Fruit fly (Drosophila melanogaster) whole organism, embryonic: ENCODE measurements around the gene CG11085.

Source experiments
- Atf-2 ChIP-seq: fragments of 200-800 bp; sonication (Bioruptor generic); optimal IDR thresholded peaks from 2 replicates; lab custom pipeline; 2016; ENCODE audit warnings: missing biosample characterization, missing genetic modification characterization
- B-H2 ChIP-seq: fragments of 200-800 bp; sonication (Bioruptor generic); optimal IDR thresholded peaks from 2 replicates; lab custom pipeline; 2018; ENCODE audit warnings: missing biosample characterization, mild to moderate bottlenecking, missing genetic modification characterization
- CG12104 ChIP-seq: fragments of 200-800 bp; sonication (Bioruptor generic); optimal IDR thresholded peaks from 3 replicates; lab custom pipeline; 2016; ENCODE audit warnings: missing biosample characterization, missing genetic modification characterization
- CG15269 ChIP-seq: fragments of 200-800 bp; sonication (Bioruptor generic); optimal IDR thresholded peaks from 2 replicates; lab custom pipeline; 2018; ENCODE audit warnings: missing biosample characterization, mild to moderate bottlenecking, missing genetic modification characterization, moderate library complexity
- CG17802 ChIP-seq: fragments of 200-800 bp; sonication (Bioruptor generic); optimal IDR thresholded peaks from 2 replicates; lab custom pipeline; 2018; ENCODE audit warnings: missing biosample characterization, mild to moderate bottlenecking, missing genetic modification characterization, moderate library complexity
- CG18011 ChIP-seq: fragments of 200-800 bp; sonication (Bioruptor generic); optimal IDR thresholded peaks from 2 replicates; lab custom pipeline; 2017; ENCODE audit warnings: missing biosample characterization, missing genetic modification characterization, mild to moderate bottlenecking, moderate library complexity, missing genotype
- CG2120 ChIP-seq: fragments of 200-800 bp; sonication (Bioruptor generic); optimal IDR thresholded peaks from 3 replicates; lab custom pipeline; 2016; ENCODE audit warnings: missing biosample characterization, missing genetic modification characterization
- CG30431 ChIP-seq: fragments of 200-800 bp; sonication (Bioruptor generic); optimal IDR thresholded peaks from 2 replicates; lab custom pipeline; 2017; ENCODE audit warnings: missing biosample characterization, missing genetic modification characterization
- CG31441 ChIP-seq: fragments of 200-800 bp; sonication (Bioruptor generic); IDR thresholded peaks from 2 replicates; pipeline ENCODE4 v1.3.6; 2022; ENCODE audit warnings: missing biosample characterization, missing genetic modification characterization
- CG32532 ChIP-seq: fragments of 200-800 bp; sonication (Bioruptor generic); IDR thresholded peaks from 2 replicates; pipeline ENCODE4 v1.3.6; 2022; ENCODE audit warnings: missing biosample characterization, missing genetic modification characterization
- CG4328 ChIP-seq: fragments of 200-800 bp; sonication (Bioruptor generic); optimal IDR thresholded peaks from 3 replicates; lab custom pipeline; 2017; ENCODE audit warnings: missing biosample characterization, missing genetic modification reagents, missing genetic modification characterization
- CG7839 ChIP-seq: fragments of 200-800 bp; sonication (Bioruptor generic); optimal IDR thresholded peaks from 3 replicates; lab custom pipeline; 2018; ENCODE audit warnings: missing biosample characterization, mild to moderate bottlenecking, missing genetic modification characterization, moderate library complexity
- CG7928 ChIP-seq: fragments of 200-800 bp; sonication (Bioruptor generic); optimal IDR thresholded peaks from 2 replicates; lab custom pipeline; 2017; ENCODE audit warnings: missing biosample characterization, mild to moderate bottlenecking, missing genetic modification characterization
- GATAe ChIP-seq: fragments of 200-800 bp; sonication (Bioruptor generic); conservative IDR thresholded peaks from 2 replicates; pipeline ENCODE4 v1.3.6; 2022; ENCODE audit warnings: missing biosample characterization, missing genetic modification characterization
- Lim3 ChIP-seq: fragments of 200-800 bp; sonication (Bioruptor generic); IDR thresholded peaks from 2 replicates; pipeline ENCODE4 v1.3.6; 2022; ENCODE audit warnings: missing biosample characterization, missing genetic modification characterization
- Mes4 ChIP-seq: fragments of 200-800 bp; sonication (Bioruptor generic); optimal IDR thresholded peaks from 2 replicates; lab custom pipeline; 2016; ENCODE audit warnings: missing biosample characterization, missing genetic modification characterization
- NFAT ChIP-seq: fragments of 200-800 bp; sonication (Bioruptor generic); IDR thresholded peaks from 2 replicates; pipeline ENCODE4 v1.3.6; 2022; ENCODE audit warnings: missing biosample characterization, missing genetic modification characterization
- Nf-YA ChIP-seq: fragments of 200-800 bp; sonication (Bioruptor generic); IDR thresholded peaks from 2 replicates; pipeline ENCODE4 v1.3.6; 2022; ENCODE audit warnings: missing biosample characterization, missing genetic modification characterization
- NfI ChIP-seq: fragments of 200-800 bp; sonication (Bioruptor generic); optimal IDR thresholded peaks from 3 replicates; lab custom pipeline; 2018; ENCODE audit warnings: missing biosample characterization, mild to moderate bottlenecking, missing genetic modification characterization, moderate library complexity
- Sin3A ChIP-seq: fragments of >200 bp; optimal IDR thresholded peaks from 2 replicates; lab custom pipeline; 2018
- Sry-δ ChIP-seq: fragments of 200-800 bp; sonication (Bioruptor generic); optimal IDR thresholded peaks from 2 replicates; lab custom pipeline; 2016; ENCODE audit warnings: missing biosample characterization, missing genetic modification characterization
- Trl ChIP-seq, 3 experiments: fragments of >200 bp in 2 of 3; fragments of 200-800 bp in 1 of 3; sonication (Bioruptor generic) in 1 of 3; optimal IDR thresholded peaks; 2 replicates in 1 of 3; 3 replicates in 2 of 3; lab custom pipeline; 2016 to 2017; ENCODE audit warnings: missing biosample characterization in 1 of 3, missing genetic modification characterization in 1 of 3
- ab ChIP-seq: fragments of 200-800 bp; sonication (Bioruptor generic); optimal IDR thresholded peaks from 2 replicates; lab custom pipeline; 2016; ENCODE audit warnings: missing biosample characterization, missing genetic modification characterization
- al ChIP-seq: fragments of 200-800 bp; sonication (Bioruptor generic); IDR thresholded peaks from 2 replicates; pipeline ENCODE4 v1.3.6; 2022; ENCODE audit warnings: missing biosample characterization, missing genetic modification characterization
- bab2 ChIP-seq: fragments of 200-800 bp; sonication (Bioruptor generic); optimal IDR thresholded peaks from 2 replicates; lab custom pipeline; 2016; ENCODE audit warnings: missing biosample characterization, missing genetic modification characterization
- bcd ChIP-seq: fragments of 200-800 bp; sonication (Bioruptor generic); optimal IDR thresholded peaks from 2 replicates; lab custom pipeline; 2017; ENCODE audit warnings: missing biosample characterization, mild to moderate bottlenecking, missing genetic modification characterization
- bsh ChIP-seq, 2 experiments: fragments of 200-800 bp; sonication (Bioruptor generic); optimal IDR thresholded peaks; 2 replicates each; lab custom pipeline; 2017 to 2018; ENCODE audit warnings: mild to moderate bottlenecking in 2 of 2, missing biosample characterization in 2 of 2, missing genetic modification characterization in 2 of 2, moderate library complexity in 1 of 2
- dysf ChIP-seq: fragments of 200-800 bp; sonication (Bioruptor generic); IDR thresholded peaks from 3 replicates; pipeline ENCODE4 v1.3.6; 2022; ENCODE audit warnings: missing biosample characterization, missing genetic modification characterization
- ems ChIP-seq: fragments of 200-800 bp; sonication (Bioruptor generic); optimal IDR thresholded peaks from 3 replicates; lab custom pipeline; 2016; ENCODE audit warnings: missing biosample characterization, missing genetic modification characterization
- en ChIP-seq: fragments of 200-800 bp; sonication (Bioruptor generic); optimal IDR thresholded peaks from 2 replicates; lab custom pipeline; 2016; ENCODE audit warnings: missing biosample characterization, missing genetic modification characterization
- fd64A ChIP-seq: fragments of 200-800 bp; sonication (Bioruptor generic); optimal IDR thresholded peaks from 3 replicates; lab custom pipeline; 2018; ENCODE audit warnings: missing biosample characterization, mild to moderate bottlenecking, missing genetic modification characterization
- ham ChIP-seq: fragments of 200-800 bp; sonication (Bioruptor generic); IDR thresholded peaks from 2 replicates; pipeline ENCODE4 v1.3.6; 2022; ENCODE audit warnings: missing biosample characterization, missing genetic modification characterization
- her ChIP-seq: fragments of 200-800 bp; sonication (Bioruptor generic); optimal IDR thresholded peaks from 2 replicates; lab custom pipeline; 2016; ENCODE audit warnings: missing biosample characterization, missing genetic modification characterization
- lbe ChIP-seq: fragments of 200-800 bp; sonication (Bioruptor generic); optimal IDR thresholded peaks from 2 replicates; lab custom pipeline; 2016; ENCODE audit warnings: missing biosample characterization, mild to moderate bottlenecking, missing genetic modification characterization
- luna ChIP-seq: fragments of 200-800 bp; sonication (Bioruptor generic); optimal IDR thresholded peaks from 2 replicates; lab custom pipeline; 2016; ENCODE audit warnings: missing biosample characterization, missing genetic modification characterization
- mam ChIP-seq: fragments of 200-800 bp; sonication (Bioruptor generic); optimal IDR thresholded peaks from 3 replicates; lab custom pipeline; 2016; ENCODE audit warnings: missing biosample characterization, missing genetic modification characterization
- nau ChIP-seq: fragments of 200-800 bp; sonication (Bioruptor generic); optimal IDR thresholded peaks from 3 replicates; lab custom pipeline; 2017; ENCODE audit warnings: missing biosample characterization, mild to moderate bottlenecking, missing genetic modification characterization, missing genetic modification reagents
- onecut ChIP-seq: fragments of 200-800 bp; sonication (Bioruptor generic); IDR thresholded peaks from 2 replicates; pipeline ENCODE4 v1.3.6; 2022; ENCODE audit warnings: missing biosample characterization, missing genetic modification characterization
- p53 ChIP-seq: fragments of 200-800 bp; sonication (Bioruptor generic); optimal IDR thresholded peaks from 2 replicates; lab custom pipeline; 2016; ENCODE audit warnings: missing biosample characterization, missing genetic modification characterization
- pfk ChIP-seq: fragments of 200-800 bp; sonication (Bioruptor generic); optimal IDR thresholded peaks from 2 replicates; lab custom pipeline; 2018; ENCODE audit warnings: missing biosample characterization, mild to moderate bottlenecking, missing genetic modification characterization, moderate library complexity
- pnt ChIP-seq: fragments of 200-800 bp; sonication (Bioruptor generic); optimal IDR thresholded peaks from 3 replicates; lab custom pipeline; 2016; ENCODE audit warnings: missing biosample characterization, missing genetic modification characterization
- pum ChIP-seq: fragments of 200-800 bp; sonication (Bioruptor generic); optimal IDR thresholded peaks from 2 replicates; lab custom pipeline; 2016; ENCODE audit warnings: missing biosample characterization, missing genetic modification characterization
- ro ChIP-seq: fragments of 200-800 bp; sonication (Bioruptor generic); IDR thresholded peaks from 2 replicates; pipeline ENCODE4 v1.3.6; 2022; ENCODE audit warnings: missing biosample characterization, missing genetic modification characterization
- row ChIP-seq: fragments of 200-800 bp; sonication (Bioruptor generic); IDR thresholded peaks from 3 replicates; pipeline ENCODE4 v1.3.6; 2022; ENCODE audit warnings: missing biosample characterization, missing genetic modification characterization
- sens ChIP-seq: fragments of 200-800 bp; sonication (Bioruptor generic); peaks from one replicate; lab custom pipeline; 2016; ENCODE audit warnings: missing biosample characterization, missing genetic modification characterization
- tap ChIP-seq: fragments of 200-800 bp; optimal IDR thresholded peaks from 3 replicates; lab custom pipeline; 2019; ENCODE audit warnings: missing biosample characterization, mild to moderate bottlenecking, missing genetic modification characterization, moderate library complexity
- wor ChIP-seq: fragments of 200-800 bp; sonication (Bioruptor generic); IDR thresholded peaks from 2 replicates; pipeline ENCODE4 v1.3.6; 2022; ENCODE audit warnings: missing biosample characterization, missing genetic modification characterization
- zen ChIP-seq: fragments of 200-800 bp; sonication (Bioruptor generic); optimal IDR thresholded peaks from 3 replicates; lab custom pipeline; 2018; ENCODE audit warnings: missing biosample characterization, mild to moderate bottlenecking, missing genetic modification characterization, moderate library complexity
- zen2 ChIP-seq: fragments of 200-800 bp; sonication (Bioruptor generic); IDR thresholded peaks from 3 replicates; pipeline ENCODE4 v1.3.6; 2022; ENCODE audit warnings: missing biosample characterization, missing genetic modification characterization; ENCODE audit not compliant: partially characterized antibody
- zf30C ChIP-seq: fragments of 200-800 bp; sonication (Bioruptor generic); optimal IDR thresholded peaks from 3 replicates; lab custom pipeline; 2018; ENCODE audit warnings: missing biosample characterization, mild to moderate bottlenecking, missing genetic modification characterization

Gene CG11085

dm6 chrX:12631317-12632156, 15.4 kb downstream of the CG11085 start, which contains the start of gene Tomosyn (continued):
- no peak for TF ChIP-seq pfk (GFP tag; lab: Kevin White, UChicago)
- no peak for TF ChIP-seq fd64A (GFP tag; lab: Kevin White, UChicago)
- peak; percentile 52 for TF ChIP-seq CG7839
- peak; percentile 0 for TF ChIP-seq CG12104 (GFP tag; lab: Kevin White, UChicago)
- no peak for TF ChIP-seq ab
- TF ChIP-seq pnt (GFP tag; lab: Kevin White, UChicago): peak; percentile 3
- TF ChIP-seq p53 (GFP tag; lab: Kevin White, UChicago): no peak
- TF ChIP-seq ems (GFP tag; lab: Kevin White, UChicago): peak; percentile 35
- no peak for TF ChIP-seq ro (GFP tag; lab: Robert Waterston, UW)
- TF ChIP-seq al (GFP tag; lab: Robert Waterston, UW): no peak
- TF ChIP-seq dysf (GFP tag; lab: Robert Waterston, UW): no peak
- TF ChIP-seq CG7928: no peak
- TF ChIP-seq CG18011: peak; percentile 20
- peak; percentile 13 for TF ChIP-seq bab2 (GFP tag; lab: Kevin White, UChicago)
- no peak for TF ChIP-seq CG4328
- TF ChIP-seq GATAe (GFP tag; lab: Robert Waterston, UW): no peak
- peak; percentile 32 for TF ChIP-seq mam (GFP tag; lab: Kevin White, UChicago)
- peak; percentile 49 for TF ChIP-seq CG15269
- peak; percentile 90 for TF ChIP-seq Sry-δ
- TF ChIP-seq Lim3 (GFP tag; lab: Robert Waterston, UW): no peak
- TF ChIP-seq CG2120: peak; percentile 62
- TF ChIP-seq Mes4 (GFP tag; lab: Kevin White, UChicago): no peak
- peak; percentile 36 for TF ChIP-seq CG31441 (GFP tag; lab: Robert Waterston, UW)
- peak; percentile 13 for TF ChIP-seq pum (GFP tag; lab: Kevin White, UChicago)
- TF ChIP-seq Nf-YA (GFP tag; lab: Robert Waterston, UW): no peak
- no peak for TF ChIP-seq tap (tag; lab: Kevin White, UChicago)
- peak; percentile 20 for TF ChIP-seq zen (tag; lab: Kevin White, UChicago)
- TF ChIP-seq Trl (optimal IDR thresholded peaks at IDR 0.05; lab: Kevin White, UChicago): no peak
- TF ChIP-seq Trl (GFP tag; optimal IDR thresholded peaks at IDR 0.05; lab: Kevin White, UChicago): peak; percentile 23
- TF ChIP-seq wor (GFP tag; lab: Robert Waterston, UW): no peak
- peak; percentile 77 for TF ChIP-seq row (GFP tag; lab: Robert Waterston, UW)
- TF ChIP-seq CG30431 (GFP tag; lab: Kevin White, UChicago): no peak
- TF ChIP-seq bcd (GFP tag; lab: Kevin White, UChicago): peak; percentile 44
- peak; percentile 16 for TF ChIP-seq B-H2
- TF ChIP-seq NfI (GFP tag; lab: Kevin White, UChicago): peak; percentile 7
- no peak for TF ChIP-seq lbe (GFP tag; lab: Kevin White, UChicago)
- TF ChIP-seq Atf-2 (GFP tag; lab: Kevin White, UChicago): no peak
- peak; percentile 48 for TF ChIP-seq her
- no peak for TF ChIP-seq luna (GFP tag; lab: Kevin White, UChicago)
- TF ChIP-seq NFAT: no peak
- no peak for TF ChIP-seq CG17802 (tag; lab: Kevin White, UChicago)
- no peak for TF ChIP-seq en (GFP tag; lab: Kevin White, UChicago)
- no peak for TF ChIP-seq ham (GFP tag; lab: Robert Waterston, UW)
- TF ChIP-seq CG32532 (GFP tag; lab: Robert Waterston, UW): peak; percentile 59; the same call in 1 of the 2 replicates
- TF ChIP-seq sens (GFP tag; lab: Kevin White, UChicago): peak; percentile 86
- TF ChIP-seq zf30C (GFP tag; lab: Kevin White, UChicago): no peak
- no peak for TF ChIP-seq nau (GFP tag; lab: Kevin White, UChicago)
- TF ChIP-seq Sin3A (lab: Kevin White, UChicago): no peak
- peak in 1 of 2 experiments; percentile 58 for TF ChIP-seq bsh (GFP tag; optimal IDR thresholded peaks at IDR 0.05; lab: Kevin White, UChicago)
- TF ChIP-seq onecut (GFP tag; lab: Robert Waterston, UW): no peak
- TF ChIP-seq zen2: peak; percentile 29; the same call in 1 of the 3 replicates
